Comparison of ENCODE assay signal across 1 fruit fly cellular context in the genomic region with DNA sequence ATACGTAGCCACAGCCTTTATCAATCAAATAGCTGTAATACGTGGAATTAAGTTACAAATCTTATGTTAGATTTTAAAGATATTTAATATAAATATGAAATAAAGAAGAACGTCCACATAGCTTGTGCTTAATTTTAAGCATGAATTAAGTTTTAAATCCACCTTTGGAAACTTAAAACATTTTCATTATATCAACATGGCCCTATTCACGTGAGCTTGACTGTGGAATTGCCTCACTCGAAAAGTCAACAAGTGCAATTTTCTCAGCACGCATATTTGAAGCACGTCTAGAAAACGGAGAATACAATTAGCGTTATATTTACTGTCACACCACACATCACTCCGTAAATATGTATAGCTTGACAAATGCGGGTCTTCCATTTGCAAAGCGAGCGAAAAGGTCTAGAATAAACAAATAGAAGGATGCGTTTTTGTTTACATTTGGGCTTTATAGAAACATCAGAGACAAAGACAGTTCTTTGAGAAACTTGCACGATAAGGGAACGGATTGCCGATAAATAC.
TF ChIP-seq lines count a peak whose summit lies in the region.

No protein-coding gene starts in this region.

TF ChIP-seq in whole organism, embryonic, 481 proteins besides CTCF, POLR2A, EP300 and RAD21 (continued from another document and continues in another):
- TF ChIP-seq lov (optimal IDR thresholded peaks at IDR 0.05; lab: Kevin White, UChicago) = no peak
- TF ChIP-seq lov (GFP tag; IDR thresholded peaks at IDR 0.05; lab: Robert Waterston, UW) = peak; percentile 75; the same call in 1 of the 3 replicates
- TF ChIP-seq HmgD (GFP tag; optimal IDR thresholded peaks at IDR 0.05; lab: Kevin White, UChicago) = no peak
- no peak for TF ChIP-seq CG12236 (GFP tag; optimal IDR thresholded peaks at IDR 0.05; lab: Kevin White, UChicago)
- TF ChIP-seq CG13424 (tag; optimal IDR thresholded peaks at IDR 0.05; lab: Kevin White, UChicago) = peak; percentile 94
- peak; percentile 92 for TF ChIP-seq PHDP (tag; optimal IDR thresholded peaks at IDR 0.05; lab: Kevin White, UChicago)
- TF ChIP-seq Nf-YB (GFP tag; optimal IDR thresholded peaks at IDR 0.05; lab: Kevin White, UChicago) = peak; percentile 84
- no peak for TF ChIP-seq pb (GFP tag; optimal IDR thresholded peaks at IDR 0.05; lab: Kevin White, UChicago)
- no peak for TF ChIP-seq pita (GFP tag; optimal IDR thresholded peaks at IDR 0.05; lab: Kevin White, UChicago)
- peak; percentile 89 for TF ChIP-seq CG14710 (tag; optimal IDR thresholded peaks at IDR 0.05; lab: Kevin White, UChicago)
- TF ChIP-seq CG4820 (GFP tag; optimal IDR thresholded peaks at IDR 0.05; lab: Kevin White, UChicago) = peak; percentile 84
- TF ChIP-seq ems (GFP tag; optimal IDR thresholded peaks at IDR 0.05; lab: Kevin White, UChicago) = peak; percentile 68
- peak; percentile 60 for TF ChIP-seq TFAM (GFP tag; optimal IDR thresholded peaks at IDR 0.05; lab: Kevin White, UChicago)
- peak; percentile 86; the same call in 1 of the 2 replicates for TF ChIP-seq ranshi (GFP tag; IDR thresholded peaks at IDR 0.05; lab: Robert Waterston, UW)
- TF ChIP-seq abd-A (tag; optimal IDR thresholded peaks at IDR 0.05; lab: Kevin White, UChicago) = no peak
- peak; percentile 29 for TF ChIP-seq CG17912 (GFP tag; optimal IDR thresholded peaks at IDR 0.05; lab: Kevin White, UChicago)
- TF ChIP-seq Rx (GFP tag; IDR thresholded peaks at IDR 0.05; lab: Robert Waterston, UW) = peak; percentile 64; the same call in 1 of the 2 replicates
- peak; percentile 47 for TF ChIP-seq CG13123 (GFP tag; optimal IDR thresholded peaks at IDR 0.05; lab: Kevin White, UChicago)
- peak; percentile 79 for TF ChIP-seq CG10431 (GFP tag; optimal IDR thresholded peaks at IDR 0.05; lab: Kevin White, UChicago)
- TF ChIP-seq CG12769 (tag; optimal IDR thresholded peaks at IDR 0.05; lab: Kevin White, UChicago) = peak; percentile 11
- peak; percentile 45 for TF ChIP-seq CG13624 (GFP tag; optimal IDR thresholded peaks at IDR 0.05; lab: Kevin White, UChicago)
- peak; percentile 49; the same call in 1 of the 2 replicates for TF ChIP-seq GATAe (GFP tag; conservative IDR thresholded peaks at IDR 0.05; lab: Robert Waterston, UW)
- TF ChIP-seq Fer2 (tag; optimal IDR thresholded peaks at IDR 0.05; lab: Kevin White, UChicago) = peak; percentile 84
- peak; percentile 69 for TF ChIP-seq Oaz (GFP tag; IDR thresholded peaks at IDR 0.05; lab: Robert Waterston, UW)
- peak; percentile 60 for TF ChIP-seq Hsf (GFP tag; optimal IDR thresholded peaks at IDR 0.05; lab: Kevin White, UChicago)
- peak; percentile 92 for TF ChIP-seq CG13296 (GFP tag; optimal IDR thresholded peaks at IDR 0.05; lab: Kevin White, UChicago)
- peak; percentile 43 for TF ChIP-seq CG31365 (tag; optimal IDR thresholded peaks at IDR 0.05; lab: Kevin White, UChicago)
- TF ChIP-seq CG17829 (tag; optimal IDR thresholded peaks at IDR 0.05; lab: Kevin White, UChicago) = peak; percentile 93
- TF ChIP-seq CG7745 (tag; optimal IDR thresholded peaks at IDR 0.05; lab: Kevin White, UChicago) = no peak
- TF ChIP-seq ssp (GFP tag; IDR thresholded peaks at IDR 0.05; lab: Robert Waterston, UW) = peak; percentile 17; the same call in 1 of the 2 replicates
- TF ChIP-seq HLH4C (GFP tag; IDR thresholded peaks at IDR 0.05; lab: Robert Waterston, UW; ENCODE audit: partially characterized antibody) = no peak
- peak; percentile 66 for TF ChIP-seq Jarid2 (GFP tag; optimal IDR thresholded peaks at IDR 0.05; lab: Kevin White, UChicago)
- TF ChIP-seq CG10565 (GFP tag; optimal IDR thresholded peaks at IDR 0.05; lab: Kevin White, UChicago) = peak; percentile 59
- TF ChIP-seq CG2129 (GFP tag; IDR thresholded peaks at IDR 0.05; lab: Robert Waterston, UW; ENCODE audit: partially characterized antibody) = no peak
- TF ChIP-seq Sry-δ (GFP tag; optimal IDR thresholded peaks at IDR 0.05; lab: Kevin White, UChicago) = no peak
- TF ChIP-seq Aef1 (GFP tag; IDR thresholded peaks at IDR 0.05; lab: Robert Waterston, UW) = peak; percentile 83
- peak; percentile 91 for TF ChIP-seq run (tag; optimal IDR thresholded peaks at IDR 0.05; lab: Kevin White, UChicago)
- peak; percentile 41 for TF ChIP-seq kni (GFP tag; optimal IDR thresholded peaks at IDR 0.05; lab: Kevin White, UChicago)
- peak; percentile 91 for TF ChIP-seq HmgZ (tag; optimal IDR thresholded peaks at IDR 0.05; lab: Kevin White, UChicago)
- no peak for TF ChIP-seq Doc2 (GFP tag; IDR thresholded peaks at IDR 0.05; lab: Robert Waterston, UW)
- peak; percentile 58 for TF ChIP-seq Usf (GFP tag; optimal IDR thresholded peaks at IDR 0.05; lab: Kevin White, UChicago)
- peak; percentile 57 for TF ChIP-seq HLHmδ (GFP tag; optimal IDR thresholded peaks at IDR 0.05; lab: Kevin White, UChicago)
- peak; percentile 92 for TF ChIP-seq BtbVII (GFP tag; optimal IDR thresholded peaks at IDR 0.05; lab: Kevin White, UChicago)
- TF ChIP-seq CG18619 (GFP tag; optimal IDR thresholded peaks at IDR 0.05; lab: Kevin White, UChicago) = peak; percentile 85
- no peak for TF ChIP-seq tna (GFP tag; IDR thresholded peaks at IDR 0.05; lab: Robert Waterston, UW; ENCODE audit: partially characterized antibody)
- no peak for TF ChIP-seq CG1832 (GFP tag; optimal IDR thresholded peaks at IDR 0.05; lab: Kevin White, UChicago)
- TF ChIP-seq CG34224 (GFP tag; IDR thresholded peaks at IDR 0.05; lab: Robert Waterston, UW; ENCODE audit: partially characterized antibody) = no peak
- peak; percentile 85 for TF ChIP-seq CG4328 (GFP tag; optimal IDR thresholded peaks at IDR 0.05; lab: Kevin White, UChicago)
- TF ChIP-seq H2.0 (GFP tag; IDR thresholded peaks at IDR 0.05; lab: Robert Waterston, UW) = peak; percentile 76
- TF ChIP-seq Trl (optimal IDR thresholded peaks at IDR 0.05; lab: Kevin White, UChicago) = no peak
- peak; percentile 17 for TF ChIP-seq Trl (GFP tag; optimal IDR thresholded peaks at IDR 0.05; lab: Kevin White, UChicago)
- no peak for TF ChIP-seq nerfin-2 (GFP tag; IDR thresholded peaks at IDR 0.05; lab: Robert Waterston, UW; ENCODE audit: partially characterized antibody)
- TF ChIP-seq yki (optimal IDR thresholded peaks at IDR 0.05; lab: Kevin White, UChicago) = no peak
- peak; percentile 70 for TF ChIP-seq CG7987 (GFP tag; optimal IDR thresholded peaks at IDR 0.05; lab: Kevin White, UChicago)
- peak; percentile 74 for TF ChIP-seq cas (GFP tag; IDR thresholded peaks at IDR 0.05; lab: Robert Waterston, UW)
- TF ChIP-seq eyg (GFP tag; optimal IDR thresholded peaks at IDR 0.05; lab: Kevin White, UChicago) = peak; percentile 33
- peak; percentile 77 for TF ChIP-seq CG33557 (GFP tag; optimal IDR thresholded peaks at IDR 0.05; lab: Kevin White, UChicago)
- peak; percentile 89 for TF ChIP-seq CG1233 (GFP tag; optimal IDR thresholded peaks at IDR 0.05; lab: Kevin White, UChicago)
- peak; percentile 64; the same call in 2 of the 4 replicates for TF ChIP-seq Gug (GFP tag; IDR thresholded peaks at IDR 0.05; lab: Robert Waterston, UW)
- TF ChIP-seq Taf1 (GFP tag; IDR thresholded peaks at IDR 0.05; lab: Robert Waterston, UW) = peak; percentile 63; the same call in 1 of the 2 replicates
- TF ChIP-seq vvl (GFP tag; IDR thresholded peaks at IDR 0.05; lab: Robert Waterston, UW) = peak; percentile 93
- TF ChIP-seq CG10267 (tag; optimal IDR thresholded peaks at IDR 0.05; lab: Kevin White, UChicago) = peak; percentile 87
- TF ChIP-seq Xbp1 (GFP tag; optimal IDR thresholded peaks at IDR 0.05; lab: Kevin White, UChicago) = peak; percentile 88
- TF ChIP-seq sr (GFP tag; IDR thresholded peaks at IDR 0.05; lab: Robert Waterston, UW) = no peak
- peak; percentile 90 for TF ChIP-seq D19A (tag; optimal IDR thresholded peaks at IDR 0.05; lab: Kevin White, UChicago)
- TF ChIP-seq CG31388 (GFP tag; optimal IDR thresholded peaks at IDR 0.05; lab: Kevin White, UChicago) = peak; percentile 26
- TF ChIP-seq Hmx (GFP tag; optimal IDR thresholded peaks at IDR 0.05; lab: Kevin White, UChicago) = peak; percentile 70
- no peak for TF ChIP-seq Dll (GFP tag; IDR thresholded peaks at IDR 0.05; lab: Robert Waterston, UW; ENCODE audit: partially characterized antibody)
- TF ChIP-seq CG1603 (tag; optimal IDR thresholded peaks at IDR 0.05; lab: Kevin White, UChicago) = peak; percentile 70
- TF ChIP-seq Sin3A (optimal IDR thresholded peaks at IDR 0.05; lab: Kevin White, UChicago) = no peak
- TF ChIP-seq CG30020 (tag; optimal IDR thresholded peaks at IDR 0.05; lab: Kevin White, UChicago) = peak; percentile 65
- TF ChIP-seq phol (tag; optimal IDR thresholded peaks at IDR 0.05; lab: Kevin White, UChicago) = peak; percentile 88
- peak; percentile 48 for TF ChIP-seq Ets97D (GFP tag; optimal IDR thresholded peaks at IDR 0.05; lab: Kevin White, UChicago)
- TF ChIP-seq CG32767 (GFP tag; IDR thresholded peaks at IDR 0.05; lab: Robert Waterston, UW) = peak; percentile 88
- peak; percentile 71 to 72 for TF ChIP-seq Pdp1 (GFP tag; optimal IDR thresholded peaks at IDR 0.05; lab: Kevin White, UChicago)
- peak; percentile 87; the same call in 2 of the 3 replicates for TF ChIP-seq CG34422 (GFP tag; IDR thresholded peaks at IDR 0.05; lab: Robert Waterston, UW)
- no peak for TF ChIP-seq pan (optimal IDR thresholded peaks at IDR 0.05; lab: Kevin White, UChicago)
- peak in 1 of 2 experiments; percentile 89 for TF ChIP-seq pan (GFP tag; optimal IDR thresholded peaks at IDR 0.05 in 1 of 2, IDR thresholded peaks at IDR 0.05 in 1 of 2)
- TF ChIP-seq CG17568 (GFP tag; optimal IDR thresholded peaks at IDR 0.05; lab: Kevin White, UChicago) = peak; percentile 94
- TF ChIP-seq pnt (GFP tag; optimal IDR thresholded peaks at IDR 0.05; lab: Kevin White, UChicago) = peak; percentile 56
- TF ChIP-seq zen (tag; optimal IDR thresholded peaks at IDR 0.05; lab: Kevin White, UChicago) = peak; percentile 85
- TF ChIP-seq CG11456 (GFP tag; IDR thresholded peaks at IDR 0.05; lab: Robert Waterston, UW) = peak; percentile 76; the same call in 2 of the 3 replicates
- TF ChIP-seq CG8281 (tag; optimal IDR thresholded peaks at IDR 0.05; lab: Kevin White, UChicago) = peak; percentile 75
- TF ChIP-seq CG2678 (tag; optimal IDR thresholded peaks at IDR 0.05; lab: Kevin White, UChicago) = peak; percentile 95
- no peak for TF ChIP-seq emc (GFP tag; optimal IDR thresholded peaks at IDR 0.05; lab: Kevin White, UChicago)
- peak; percentile 72 for TF ChIP-seq CG8359 (GFP tag; optimal IDR thresholded peaks at IDR 0.05; lab: Kevin White, UChicago; ENCODE audit: borderline replicate concordance)
- peak; percentile 61 for TF ChIP-seq NK7.1 (GFP tag; optimal IDR thresholded peaks at IDR 0.05; lab: Kevin White, UChicago)
- peak; percentile 84 for TF ChIP-seq CG14050 (GFP tag; IDR thresholded peaks at IDR 0.05; lab: Robert Waterston, UW)
- TF ChIP-seq crp (GFP tag; optimal IDR thresholded peaks at IDR 0.05; lab: Kevin White, UChicago) = peak in 1 of 2 experiments; percentile 64
- peak; percentile 51 for TF ChIP-seq CG8290 (GFP tag; optimal IDR thresholded peaks at IDR 0.05; lab: Kevin White, UChicago)
- TF ChIP-seq CG8290 (tag; optimal IDR thresholded peaks at IDR 0.05; lab: Kevin White, UChicago) = peak; percentile 24 to 63
- 0 out of 2 replicates have a peak, but pooled peaks have one; percentile 52 for TF ChIP-seq CG16779 (GFP tag; IDR thresholded peaks at IDR 0.05; lab: Robert Waterston, UW)
- peak; percentile 47; the same call in 1 of the 2 replicates for TF ChIP-seq ttk (GFP tag; IDR thresholded peaks at IDR 0.05; lab: Robert Waterston, UW)
- TF ChIP-seq CG30403 (GFP tag; optimal IDR thresholded peaks at IDR 0.05; lab: Kevin White, UChicago) = peak; percentile 82
- no peak for TF ChIP-seq mld (GFP tag; IDR thresholded peaks at IDR 0.05; lab: Robert Waterston, UW; ENCODE audit: partially characterized antibody)
- TF ChIP-seq eve (GFP tag; optimal IDR thresholded peaks at IDR 0.05; lab: Kevin White, UChicago) = no peak
- TF ChIP-seq CG6175 (GFP tag; IDR thresholded peaks at IDR 0.05; lab: Robert Waterston, UW) = peak; percentile 57; the same call in 1 of the 3 replicates
- peak; percentile 90 for TF ChIP-seq CG14014 (GFP tag; IDR thresholded peaks at IDR 0.05; lab: Robert Waterston, UW)
- TF ChIP-seq CG11504 (tag; optimal IDR thresholded peaks at IDR 0.05; lab: Kevin White, UChicago) = peak; percentile 94
- TF ChIP-seq Abd-B (GFP tag; optimal IDR thresholded peaks at IDR 0.05; lab: Kevin White, UChicago) = peak; percentile 79
- TF ChIP-seq da (GFP tag; optimal IDR thresholded peaks at IDR 0.05; lab: Kevin White, UChicago) = no peak
- TF ChIP-seq ewg (GFP tag; optimal IDR thresholded peaks at IDR 0.05; lab: Kevin White, UChicago) = peak; percentile 65
- TF ChIP-seq Ada2b (GFP tag; IDR thresholded peaks at IDR 0.05; lab: Robert Waterston, UW) = peak; percentile 87
- no peak for TF ChIP-seq dimm (GFP tag; IDR thresholded peaks at IDR 0.05; lab: Robert Waterston, UW)
- TF ChIP-seq CG2199 (GFP tag; IDR thresholded peaks at IDR 0.05; lab: Robert Waterston, UW) = peak; percentile 85
- TF ChIP-seq CG12299 (tag; optimal IDR thresholded peaks at IDR 0.05; lab: Kevin White, UChicago) = peak; percentile 91
- TF ChIP-seq Sox102F (GFP tag; optimal IDR thresholded peaks at IDR 0.05; lab: Kevin White, UChicago) = peak; percentile 91
- peak; percentile 5 for TF ChIP-seq HLH54F (GFP tag; optimal IDR thresholded peaks at IDR 0.05; lab: Kevin White, UChicago)
- peak; percentile 92 for TF ChIP-seq CG8388 (GFP tag; optimal IDR thresholded peaks at IDR 0.05; lab: Kevin White, UChicago)
- TF ChIP-seq Drgx (GFP tag; IDR thresholded peaks at IDR 0.05; lab: Robert Waterston, UW) = peak; percentile 97
- TF ChIP-seq CG4854 (GFP tag; optimal IDR thresholded peaks at IDR 0.05; lab: Kevin White, UChicago) = peak; percentile 67
- peak; percentile 54 for TF ChIP-seq Mes4 (GFP tag; optimal IDR thresholded peaks at IDR 0.05; lab: Kevin White, UChicago)
- TF ChIP-seq Bteb2 (GFP tag; optimal IDR thresholded peaks at IDR 0.05; lab: Kevin White, UChicago) = peak; percentile 76
- peak; percentile 83 for TF ChIP-seq CG10366 (GFP tag; IDR thresholded peaks at IDR 0.05; lab: Robert Waterston, UW)
- peak; percentile 94 for TF ChIP-seq grau (tag; optimal IDR thresholded peaks at IDR 0.05; lab: Kevin White, UChicago)
- TF ChIP-seq nmo (GFP tag; optimal IDR thresholded peaks at IDR 0.05; lab: Kevin White, UChicago) = peak; percentile 93
- TF ChIP-seq sqz (GFP tag; optimal IDR thresholded peaks at IDR 0.05; lab: Kevin White, UChicago) = peak; percentile 81
- no peak for TF ChIP-seq CG7963 (GFP tag; IDR thresholded peaks at IDR 0.05; lab: Robert Waterston, UW; ENCODE audit: partially characterized antibody)
- TF ChIP-seq CG13894 (tag; optimal IDR thresholded peaks at IDR 0.05; lab: Kevin White, UChicago) = peak; percentile 62
- TF ChIP-seq crol (GFP tag; IDR thresholded peaks at IDR 0.05; lab: Robert Waterston, UW) = 0 out of 2 replicates have a peak, but pooled peaks have one; percentile 24
- TF ChIP-seq Dp (GFP tag; optimal IDR thresholded peaks at IDR 0.05; lab: Kevin White, UChicago) = no peak
- peak; percentile 82 for TF ChIP-seq tgo (GFP tag; IDR thresholded peaks at IDR 0.05; lab: Robert Waterston, UW)
